Fruit fly (Drosophila melanogaster): ENCODE data around the gene CG1544.

The CG1544 gene

DNA sequence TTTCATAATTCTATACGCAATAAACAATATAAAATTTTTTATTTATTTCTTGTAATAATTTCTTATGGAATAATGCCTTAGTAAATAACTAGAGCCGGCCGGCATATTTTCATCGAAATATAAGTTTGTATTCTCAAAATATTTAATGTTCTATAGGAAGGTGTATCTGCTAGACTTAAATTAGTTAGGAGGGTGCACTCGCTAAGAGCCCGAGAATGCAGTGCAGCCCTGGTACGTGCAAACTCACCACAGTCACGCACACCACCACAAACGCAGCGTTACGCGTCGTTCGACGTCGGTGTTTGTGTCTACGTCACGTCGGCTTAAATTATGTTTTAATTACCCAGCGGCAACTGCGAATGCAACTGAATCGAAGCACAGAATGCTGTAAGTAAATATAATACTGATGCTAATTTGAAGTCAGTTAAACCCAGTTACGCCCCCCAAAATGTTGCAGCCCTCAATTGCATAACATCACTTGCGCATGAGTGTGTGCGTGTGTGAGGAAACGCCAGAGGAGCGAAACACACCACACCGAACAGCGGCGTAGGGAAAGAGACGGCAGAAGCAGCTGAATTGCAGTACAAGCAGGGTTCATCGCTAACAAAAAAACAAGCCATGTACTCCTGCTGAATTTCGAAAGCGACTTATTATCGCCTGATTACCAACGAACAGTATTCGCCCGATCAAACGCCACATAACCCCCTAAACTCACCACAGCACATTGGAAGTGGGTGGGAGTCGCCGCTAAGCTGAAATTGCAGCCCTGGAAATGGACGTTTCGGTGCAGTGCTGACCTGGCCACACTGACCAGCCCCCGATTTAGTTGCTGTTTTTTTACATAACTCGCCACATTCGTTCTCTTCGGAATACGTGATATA lies 24.0 kb downstream of the CG1544 start, which contains the start of gene CG12054 (continued):
- TF ChIP-seq Atf-2 (GFP tag; optimal IDR thresholded peaks at IDR 0.05) = no peak
- no peak for TF ChIP-seq CG7839 (tag; optimal IDR thresholded peaks at IDR 0.05)
- TF ChIP-seq Hr51 (GFP tag; optimal IDR thresholded peaks at IDR 0.05) = peak in 1 of 2 experiments; percentile 22
- TF ChIP-seq CG12391 (tag; optimal IDR thresholded peaks at IDR 0.05) = peak; percentile 3
- TF ChIP-seq lbe (GFP tag; optimal IDR thresholded peaks at IDR 0.05) = peak; percentile 20
- TF ChIP-seq CG33213 (GFP tag; optimal IDR thresholded peaks at IDR 0.05) = peak; percentile 26
- no peak for TF ChIP-seq bsh (GFP tag; optimal IDR thresholded peaks at IDR 0.05)
- TF ChIP-seq tx (GFP tag; optimal IDR thresholded peaks at IDR 0.05) = no peak
- no peak for TF ChIP-seq CG10366 (GFP tag; IDR thresholded peaks at IDR 0.05)
- no peak for TF ChIP-seq CG34376 (GFP tag; optimal IDR thresholded peaks at IDR 0.05)
- TF ChIP-seq nom (GFP tag; optimal IDR thresholded peaks at IDR 0.05) = no peak
- peak; percentile 1 for TF ChIP-seq Dp (GFP tag; optimal IDR thresholded peaks at IDR 0.05)
- TF ChIP-seq CG8281 (tag; optimal IDR thresholded peaks at IDR 0.05) = no peak
- no peak for TF ChIP-seq D19A (tag; optimal IDR thresholded peaks at IDR 0.05)
- no peak for TF ChIP-seq Hey (tag; optimal IDR thresholded peaks at IDR 0.05)
- no peak for TF ChIP-seq ssp (GFP tag; IDR thresholded peaks at IDR 0.05)
- no peak for TF ChIP-seq h (optimal IDR thresholded peaks at IDR 0.05)
- TF ChIP-seq CG12236 (GFP tag; optimal IDR thresholded peaks at IDR 0.05) = no peak
- no peak for TF ChIP-seq CG4282 (GFP tag; optimal IDR thresholded peaks at IDR 0.05)
- TF ChIP-seq cato (GFP tag; optimal IDR thresholded peaks at IDR 0.05; ENCODE audit: borderline replicate concordance) = no peak
- TF ChIP-seq CG31441 (GFP tag; IDR thresholded peaks at IDR 0.05) = no peak
- TF ChIP-seq CG9215 (GFP tag; IDR thresholded peaks at IDR 0.05) = no peak
- no peak for TF ChIP-seq jing (GFP tag; optimal IDR thresholded peaks at IDR 0.05)
- no peak for TF ChIP-seq CG14965 (GFP tag; optimal IDR thresholded peaks at IDR 0.05; ENCODE audit: borderline replicate concordance)
- TF ChIP-seq CG7963 (GFP tag; IDR thresholded peaks at IDR 0.05; ENCODE audit: partially characterized antibody) = no peak
- TF ChIP-seq Atf3 (GFP tag; optimal IDR thresholded peaks at IDR 0.05) = no peak
- no peak for TF ChIP-seq slou (GFP tag; optimal IDR thresholded peaks at IDR 0.05)
- TF ChIP-seq Scr (GFP tag; IDR thresholded peaks at IDR 0.05; ENCODE audit: partially characterized antibody) = no peak
- TF ChIP-seq CG34422 (GFP tag; IDR thresholded peaks at IDR 0.05) = no peak
- TF ChIP-seq ind (GFP tag; optimal IDR thresholded peaks at IDR 0.05) = no peak
- TF ChIP-seq jigr1 (GFP tag; IDR thresholded peaks at IDR 0.05) = no peak
- TF ChIP-seq kni (GFP tag; optimal IDR thresholded peaks at IDR 0.05) = no peak
- peak; percentile 99 for TF ChIP-seq YL-1 (GFP tag; optimal IDR thresholded peaks at IDR 0.05)
- no peak for TF ChIP-seq CG4854 (GFP tag; optimal IDR thresholded peaks at IDR 0.05)
- TF ChIP-seq fu2 (GFP tag; optimal IDR thresholded peaks at IDR 0.05) = peak; percentile 45
- no peak for TF ChIP-seq lab (GFP tag; optimal IDR thresholded peaks at IDR 0.05)
- peak; percentile 25 for TF ChIP-seq stwl (tag; optimal IDR thresholded peaks at IDR 0.05)
- TF ChIP-seq CG14710 (tag; optimal IDR thresholded peaks at IDR 0.05) = no peak
- no peak for TF ChIP-seq CG2199 (GFP tag; IDR thresholded peaks at IDR 0.05)
- TF ChIP-seq CG3163 (GFP tag; optimal IDR thresholded peaks at IDR 0.05) = no peak
- TF ChIP-seq NC2α (GFP tag; optimal IDR thresholded peaks at IDR 0.05) = no peak
- no peak for TF ChIP-seq wor (GFP tag; IDR thresholded peaks at IDR 0.05)
- TF ChIP-seq hkb (optimal IDR thresholded peaks at IDR 0.05) = no peak
- TF ChIP-seq hkb (GFP tag; IDR thresholded peaks at IDR 0.05) = no peak
- TF ChIP-seq CG11247 (GFP tag; IDR thresholded peaks at IDR 0.05) = no peak
- peak; percentile 56 for TF ChIP-seq nerfin-1 (tag; optimal IDR thresholded peaks at IDR 0.05)
- TF ChIP-seq slbo (GFP tag; IDR thresholded peaks at IDR 0.05) = no peak
- TF ChIP-seq CG4617 (GFP tag; optimal IDR thresholded peaks at IDR 0.05; ENCODE audit: borderline replicate concordance) = peak; percentile 47
- TF ChIP-seq yki (optimal IDR thresholded peaks at IDR 0.05) = no peak
- no peak for TF ChIP-seq Dbx (GFP tag; IDR thresholded peaks at IDR 0.05)
